Worm (Caenorhabditis elegans): ENCODE data around the gene tpan-1.

DNA sequence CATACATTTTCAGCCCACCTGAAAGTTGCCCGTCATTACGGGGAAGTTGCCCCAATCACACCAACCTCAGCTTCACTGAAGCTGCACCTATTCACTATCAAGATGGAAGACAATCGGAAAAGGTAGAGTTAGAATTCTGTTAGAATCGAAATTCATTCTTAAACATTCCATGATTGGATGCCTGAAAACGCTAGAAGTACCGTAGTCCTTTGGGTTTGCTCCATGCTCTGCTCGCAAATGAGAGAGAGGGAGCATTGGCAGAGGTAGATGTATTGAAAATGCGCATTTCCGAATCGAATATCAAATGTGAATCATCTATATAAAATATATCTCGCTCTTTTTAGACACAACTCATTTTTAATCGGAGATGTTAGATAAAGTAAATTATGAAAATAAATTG lies 8.9 kb upstream of the tpan-1 start, which contains the start of gene hif-1:
- TF ChIP-seq mab-5 (tag; optimal IDR thresholded peaks at IDR 0.05) (no peak), unc-62 (GFP tag; optimal IDR thresholded peaks at IDR 0.05) (no peak), pha-4 (tag; optimal IDR thresholded peaks at IDR 0.05) (no peak), nhr-28 (tag; optimal IDR thresholded peaks at IDR 0.05) (no peak)
